Fruit fly (Drosophila melanogaster): ENCODE results near the gene CG5001.

CG5001 gene

dm6 chr2L:1169867-1170415, 15.6 kb upstream of the CG5001 start, which contains the start of the genes CG31922 and Plap (continued):
- TF ChIP-seq Med (GFP tag) = peak; percentile 93
- peak; percentile 63 for TF ChIP-seq bcd (GFP tag; optimal IDR thresholded peaks at IDR 0.05)
- no peak for TF ChIP-seq CG16779 (GFP tag; IDR thresholded peaks at IDR 0.05)
- TF ChIP-seq jumu (GFP tag; optimal IDR thresholded peaks at IDR 0.05) = peak; percentile 39
- peak; percentile 71 for TF ChIP-seq lbe (GFP tag; optimal IDR thresholded peaks at IDR 0.05)
- no peak for TF ChIP-seq CG42726 (GFP tag; IDR thresholded peaks at IDR 0.05; ENCODE audit: partially characterized antibody)
- no peak for TF ChIP-seq dimm (GFP tag; IDR thresholded peaks at IDR 0.05)
- TF ChIP-seq CG2678 (tag; optimal IDR thresholded peaks at IDR 0.05) = no peak
- peak; percentile 57 for TF ChIP-seq Antp (GFP tag; optimal IDR thresholded peaks at IDR 0.05)
- peak; percentile 64 for TF ChIP-seq nerfin-1 (tag; optimal IDR thresholded peaks at IDR 0.05)
- no peak for TF ChIP-seq CkIIα-i1 (GFP tag; IDR thresholded peaks at IDR 0.05)
- TF ChIP-seq Nf-YA (GFP tag; IDR thresholded peaks at IDR 0.05) = no peak
- TF ChIP-seq usp (GFP tag; optimal IDR thresholded peaks at IDR 0.05) = no peak
- peak; percentile 27 for TF ChIP-seq CG9609 (GFP tag; optimal IDR thresholded peaks at IDR 0.05)
- peak; percentile 60 for TF ChIP-seq CG32532 (GFP tag; IDR thresholded peaks at IDR 0.05)
- peak; percentile 80 for TF ChIP-seq CG10543 (GFP tag; optimal IDR thresholded peaks at IDR 0.05)

- TF ChIP-seq ac (GFP tag; optimal IDR thresholded peaks at IDR 0.05) (no peak), CG12769 (tag; optimal IDR thresholded peaks at IDR 0.05) (no peak), croc (GFP tag; conservative IDR thresholded peaks at IDR 0.05) (peak; percentile 76), Gsc (GFP tag; IDR thresholded peaks at IDR 0.05) (peak; percentile 46; the same call in 1 of the 2 replicates), Fer1 (GFP tag; optimal IDR thresholded peaks at IDR 0.05) (peak; percentile 86), br (optimal IDR thresholded peaks at IDR 0.05) (no peak), CG4730 (GFP tag; IDR thresholded peaks at IDR 0.05) (peak; percentile 64), hkb (optimal IDR thresholded peaks at IDR 0.05) (no peak), hkb (GFP tag; IDR thresholded peaks at IDR 0.05) (peak; percentile 76), Lpt (GFP tag; optimal IDR thresholded peaks at IDR 0.05) (no peak), dysf (GFP tag; IDR thresholded peaks at IDR 0.05) (peak; percentile 86), zf30C (GFP tag; optimal IDR thresholded peaks at IDR 0.05) (no peak), tio (GFP tag; optimal IDR thresholded peaks at IDR 0.05) (no peak), yki (optimal IDR thresholded peaks at IDR 0.05) (no peak), CG12104 (GFP tag; optimal IDR thresholded peaks at IDR 0.05) (peak; percentile 68), CG33557 (GFP tag; optimal IDR thresholded peaks at IDR 0.05) (peak; percentile 82), Dbx (GFP tag; IDR thresholded peaks at IDR 0.05) (peak; percentile 89), CoRest (tag; optimal IDR thresholded peaks at IDR 0.05) (peak; percentile 92), twi (tag; optimal IDR thresholded peaks at IDR 0.05) (peak; percentile 70), Lhr (GFP tag; optimal IDR thresholded peaks at IDR 0.05) (peak; percentile 67), CG10267 (tag; optimal IDR thresholded peaks at IDR 0.05) (peak; percentile 97), cg (GFP tag; optimal IDR thresholded peaks at IDR 0.05) (no peak), emc (GFP tag; optimal IDR thresholded peaks at IDR 0.05) (peak; percentile 17), hbn (GFP tag; IDR thresholded peaks at IDR 0.05; ENCODE audit: partially characterized antibody) (peak; percentile 58; the same call in 1 of the 2 replicates), Doc3 (GFP tag; IDR thresholded peaks at IDR 0.05; ENCODE audit: partially characterized antibody) (peak; percentile 65; the same call in 2 of the 3 replicates), CG10959 (GFP tag; IDR thresholded peaks at IDR 0.05) (peak; percentile 73), CG10274 (GFP tag; optimal IDR thresholded peaks at IDR 0.05) (peak; percentile 3), CG8281 (tag; optimal IDR thresholded peaks at IDR 0.05) (no peak), Drgx (GFP tag; IDR thresholded peaks at IDR 0.05) (peak; percentile 46; the same call in 1 of the 2 replicates), pan (optimal IDR thresholded peaks at IDR 0.05) (no peak), pan (GFP tag; optimal IDR thresholded peaks at IDR 0.05 in 1 of 2, IDR thresholded peaks at IDR 0.05 in 1 of 2) (peak in 1 of 2 experiments; percentile 83), CG3726 (GFP tag; IDR thresholded peaks at IDR 0.05) (no peak; the same call in 1 of the 3 replicates), CG17612 (GFP tag; IDR thresholded peaks at IDR 0.05) (no peak), ase (GFP tag; IDR thresholded peaks at IDR 0.05) (peak; percentile 74), CG15601 (tag; optimal IDR thresholded peaks at IDR 0.05) (peak; percentile 83), ham (GFP tag; IDR thresholded peaks at IDR 0.05) (no peak)
Observed at dm6 chr2L:1172704-1173107, 12.9 kb upstream of the CG5001 start, which contains the start of the genes Charon and CG4887. TSS of gene Charon (minus strand) at chr2L:1172805. TSS of gene CG4887 (plus strand) at chr2L:1173009.

All from whole organism, embryonic.